Worm (Caenorhabditis elegans) whole organism, L4 larva: ENCODE measurements around the gene srsx-31.

Experiments
- F26F4.8 ChIP-seq: fragments of 200-800 bp; sonication (Bioruptor generic); conservative IDR thresholded peaks from 2 replicates; pipeline ENCODE4 v1.3.6; 2022; ENCODE audit warnings: missing genetic modification characterization, missing compliant biosample characterization
- F37D6.2 ChIP-seq: sonication (generic microtip); optimal IDR thresholded peaks from 2 replicates; lab custom pipeline; 2016; ENCODE audit warnings: mild to moderate bottlenecking, missing genetic modification characterization, missing compliant biosample characterization
- F44E2.7 ChIP-seq: fragments of 200-800 bp; sonication (Bioruptor generic); IDR thresholded peaks from 2 replicates; pipeline ENCODE4 v2.1.2; 2022; ENCODE audit warnings: missing genetic modification characterization, missing compliant biosample characterization
- F49E8.2 ChIP-seq: sonication (generic microtip); optimal IDR thresholded peaks from 2 replicates; lab custom pipeline; 2016; ENCODE audit warnings: missing compliant biosample characterization, mild to moderate bottlenecking, missing genetic modification characterization, borderline replicate concordance
- T26A8.4 ChIP-seq: fragments of 200-800 bp; sonication (Bioruptor generic); IDR thresholded peaks from 2 replicates; pipeline ENCODE4 v1.3.6; 2022; ENCODE audit warnings: missing genetic modification characterization, missing compliant biosample characterization
- Y105C5A.15 ChIP-seq: fragments of 200-800 bp; sonication (Bioruptor generic); IDR thresholded peaks from 2 replicates; pipeline ENCODE4 v1.3.6; 2022; ENCODE audit warnings: missing genetic modification characterization, missing compliant biosample characterization
- Y48G9A.11 ChIP-seq: fragments of 200-800 bp; sonication (Bioruptor generic); IDR thresholded peaks from 2 replicates; pipeline ENCODE4 v1.3.6; 2022; ENCODE audit warnings: missing genetic modification reagents, missing genetic modification characterization, missing compliant biosample characterization
- Y5F2A.4 ChIP-seq: fragments of 200-800 bp; sonication (Bioruptor generic); optimal IDR thresholded peaks from 2 replicates; lab custom pipeline; 2018; ENCODE audit warnings: mild to moderate bottlenecking, missing genetic modification characterization, missing compliant biosample characterization
- ZK337.2 ChIP-seq: fragments of 200-800 bp; sonication (Bioruptor generic); IDR thresholded peaks from 2 replicates; pipeline ENCODE4 v1.3.6; 2022; ENCODE audit warnings: missing genetic modification reagents, missing genetic modification characterization, missing compliant biosample characterization
- aha-1 ChIP-seq: fragments of 150-350 bp; peaks from one replicate; lab custom pipeline; 2014; ENCODE audit warnings: missing biosample characterization, missing genetic modification characterization
- ama-1 ChIP-seq: fragments of 150-350 bp; optimal IDR thresholded peaks from 2 replicates; lab custom pipeline; 2014; ENCODE audit warnings: inconsistent platforms, mixed read lengths
- arid-1 ChIP-seq: fragments of 200-800 bp; sonication (Bioruptor generic); conservative IDR thresholded peaks from 2 replicates; pipeline ENCODE4 v1.3.6; 2022; ENCODE audit warnings: missing genetic modification reagents, missing genetic modification characterization, missing compliant biosample characterization
- ceh-20 ChIP-seq: fragments of 200-800 bp; sonication (Bioruptor generic); IDR thresholded peaks from 2 replicates; pipeline ENCODE4 v1.3.6; 2022; ENCODE audit warnings: missing genetic modification reagents, missing genetic modification characterization, missing compliant biosample characterization
- ceh-28 ChIP-seq: fragments of 150-350 bp; optimal IDR thresholded peaks from 2 replicates; lab custom pipeline; 2014; ENCODE audit warnings: missing biosample characterization, missing genetic modification reagents, missing genetic modification characterization
- ceh-32 ChIP-seq: sonication (generic microtip); optimal IDR thresholded peaks from 2 replicates; lab custom pipeline; 2016; ENCODE audit warnings: mild to moderate bottlenecking, missing genetic modification characterization, missing compliant biosample characterization; ENCODE audit not compliant: poor library complexity
- ceh-62 ChIP-seq: sonication (generic microtip); optimal IDR thresholded peaks from 2 replicates; lab custom pipeline; 2017; ENCODE audit warnings: missing biosample characterization, missing genetic modification characterization
- ces-1 ChIP-seq: fragments of 150-350 bp; sonication (generic microtip); optimal IDR thresholded peaks from 4 replicates; lab custom pipeline; 2014; ENCODE audit warnings: missing biosample characterization, missing genetic modification reagents, missing genetic modification characterization
- cey-2 ChIP-seq: sonication (generic microtip); optimal IDR thresholded peaks from 3 replicates; lab custom pipeline; 2017; ENCODE audit warnings: missing genetic modification characterization, mild to moderate bottlenecking, missing compliant biosample characterization, antibody characterized with exemption, borderline replicate concordance; ENCODE audit not compliant: insufficient read depth
- daf-12 ChIP-seq: fragments of 150-350 bp; optimal IDR thresholded peaks from 2 replicates; lab custom pipeline; 2014; ENCODE audit warnings: missing biosample characterization, missing genetic modification reagents, missing genetic modification characterization
- daf-16 ChIP-seq, 3 experiments: sonication (generic microtip); optimal IDR thresholded peaks; 2 replicates each; lab custom pipeline; 2016 to 2017; ENCODE audit warnings: missing genetic modification characterization in 3 of 3, missing genetic modification reagents in 3 of 3, mild to moderate bottlenecking in 2 of 3, missing compliant biosample characterization in 2 of 3, missing biosample characterization in 1 of 3, moderate library complexity in 1 of 3
- dmd-8 ChIP-seq: fragments of 200-800 bp; sonication (Bioruptor generic); IDR thresholded peaks from 2 replicates; pipeline ENCODE4 v1.3.6; 2022; ENCODE audit warnings: missing genetic modification characterization, missing compliant biosample characterization
- dmd-9 ChIP-seq: fragments of 200-800 bp; sonication (Bioruptor generic); IDR thresholded peaks from 2 replicates; pipeline ENCODE4 v1.3.6; 2022; ENCODE audit warnings: missing genetic modification reagents, missing genetic modification characterization, missing compliant biosample characterization
- egl-43 ChIP-seq: fragments of 200-800 bp; sonication (Bioruptor generic); IDR thresholded peaks from 2 replicates; pipeline ENCODE4 v1.3.6; 2022; ENCODE audit warnings: missing genetic modification reagents, missing genetic modification characterization, missing compliant biosample characterization
- fos-1 ChIP-seq: fragments of 150-350 bp; optimal IDR thresholded peaks from 2 replicates; lab custom pipeline; 2014; ENCODE audit warnings: missing biosample characterization, missing genetic modification characterization
- hlh-30 ChIP-seq: sonication (generic microtip); optimal IDR thresholded peaks from 2 replicates; lab custom pipeline; 2017; ENCODE audit warnings: antibody characterized with exemption, mild to moderate bottlenecking, missing genetic modification characterization, missing compliant biosample characterization; ENCODE audit not compliant: insufficient read depth
- jun-1 ChIP-seq: fragments of 150-350 bp; optimal IDR thresholded peaks from 2 replicates; lab custom pipeline; 2014; ENCODE audit warnings: missing biosample characterization, missing genetic modification reagents, missing genetic modification characterization
- lim-7 ChIP-seq: fragments of 200-800 bp; sonication (Bioruptor generic); IDR thresholded peaks from 2 replicates; pipeline ENCODE4 v1.3.6; 2022; ENCODE audit warnings: missing genetic modification characterization, missing compliant biosample characterization
- lin-1 ChIP-seq: fragments of 200-800 bp; sonication (Bioruptor generic); IDR thresholded peaks from 2 replicates; pipeline ENCODE4 v1.3.6; 2022; ENCODE audit warnings: missing genetic modification reagents, missing genetic modification characterization, missing compliant biosample characterization
- lin-13 ChIP-seq: fragments of 150-350 bp; optimal IDR thresholded peaks from 2 replicates; lab custom pipeline; 2014; ENCODE audit warnings: missing biosample characterization, missing genetic modification reagents, missing genetic modification characterization
- madf-5 ChIP-seq, 2 experiments: fragments of 200-800 bp; sonication (Bioruptor generic); IDR thresholded peaks; 2 replicates each; pipeline ENCODE4 v1.3.6; 2022; ENCODE audit warnings: missing compliant biosample characterization in 2 of 2, missing genetic modification characterization in 2 of 2
- mdt-29 ChIP-seq: fragments of 200-800 bp; sonication (Bioruptor generic); IDR thresholded peaks from 2 replicates; pipeline ENCODE4 v1.3.6; 2022; ENCODE audit warnings: missing genetic modification reagents, missing genetic modification characterization, missing compliant biosample characterization
- mes-2 ChIP-seq: sonication (generic microtip); optimal IDR thresholded peaks from 2 replicates; lab custom pipeline; 2016; ENCODE audit warnings: missing genotype, mild to moderate bottlenecking, missing genetic modification characterization, missing compliant biosample characterization; ENCODE audit not compliant: poor library complexity, severe bottlenecking
- nhr-11 ChIP-seq: fragments of 150-350 bp; optimal IDR thresholded peaks from 2 replicates; lab custom pipeline; 2014; ENCODE audit warnings: missing biosample characterization, missing genetic modification characterization
- nhr-111 ChIP-seq: fragments of 200-800 bp; sonication (Bioruptor generic); optimal IDR thresholded peaks from 2 replicates; lab custom pipeline; 2018; ENCODE audit warnings: mild to moderate bottlenecking, missing genetic modification characterization, missing compliant biosample characterization
- nhr-237 ChIP-seq: sonication (generic microtip); optimal IDR thresholded peaks from 2 replicates; lab custom pipeline; 2017; ENCODE audit warnings: missing biosample characterization, missing genetic modification characterization
- nhr-28 ChIP-seq: fragments of 150-350 bp; optimal IDR thresholded peaks from 2 replicates; lab custom pipeline; 2014; ENCODE audit warnings: missing biosample characterization, missing genetic modification characterization
- nhr-41 ChIP-seq: fragments of 200-800 bp; sonication (Bioruptor generic); IDR thresholded peaks from 2 replicates; pipeline ENCODE4 v1.3.6; 2022; ENCODE audit warnings: missing genetic modification reagents, missing genetic modification characterization, missing compliant biosample characterization
- php-3 ChIP-seq: fragments of 200-800 bp; sonication (Bioruptor generic); IDR thresholded peaks from 2 replicates; pipeline ENCODE4 v1.3.6; 2022; ENCODE audit warnings: missing genetic modification reagents, missing genetic modification characterization, missing compliant biosample characterization
- saeg-2 ChIP-seq: fragments of 200-800 bp; sonication (Bioruptor generic); IDR thresholded peaks from 2 replicates; pipeline ENCODE4 v1.3.6; 2022; ENCODE audit warnings: missing genetic modification reagents, missing genetic modification characterization, missing compliant biosample characterization
- sdz-12 ChIP-seq: fragments of 200-800 bp; sonication (Bioruptor generic); optimal IDR thresholded peaks from 2 replicates; lab custom pipeline; 2018; ENCODE audit warnings: mild to moderate bottlenecking, missing genetic modification characterization, missing compliant biosample characterization
- set-16 ChIP-seq: fragments of 200-800 bp; sonication (Bioruptor generic); IDR thresholded peaks from 2 replicates; pipeline ENCODE4 v1.3.6; 2022; ENCODE audit warnings: missing genetic modification reagents, missing genetic modification characterization, missing compliant biosample characterization
- skn-1 ChIP-seq: fragments of 150-350 bp; optimal IDR thresholded peaks from 2 replicates; lab custom pipeline; 2014; ENCODE audit warnings: missing biosample characterization, missing genetic modification characterization
- snpc-1.2 ChIP-seq: fragments of 200-800 bp; sonication (Bioruptor generic); IDR thresholded peaks from 2 replicates; pipeline ENCODE4 v1.3.6; 2022; ENCODE audit warnings: missing genetic modification reagents, missing genetic modification characterization, missing compliant biosample characterization
- snpc-4 ChIP-seq: fragments of 150-350 bp; optimal IDR thresholded peaks from 2 replicates; lab custom pipeline; 2014; ENCODE audit warnings: missing biosample characterization, missing genetic modification characterization
- spr-3 ChIP-seq: fragments of 200-800 bp; sonication (Bioruptor generic); optimal IDR thresholded peaks from 2 replicates; lab custom pipeline; 2018; ENCODE audit warnings: mild to moderate bottlenecking, missing genetic modification characterization, missing compliant biosample characterization
- tra-1 ChIP-seq: fragments of 200-800 bp; sonication (Bioruptor generic); IDR thresholded peaks from 2 replicates; pipeline ENCODE4 v1.3.6; 2022; ENCODE audit warnings: missing genetic modification reagents, missing genetic modification characterization, missing compliant biosample characterization
- unc-130 ChIP-seq: sonication (generic microtip); optimal IDR thresholded peaks from 2 replicates; lab custom pipeline; 2016; ENCODE audit warnings: missing genetic modification reagents, missing genetic modification characterization, missing compliant biosample characterization
- vab-7 ChIP-seq: fragments of 200-800 bp; sonication (Bioruptor generic); IDR thresholded peaks from 2 replicates; pipeline ENCODE4 v1.3.6; 2022; ENCODE audit warnings: missing genetic modification reagents, missing genetic modification characterization, missing compliant biosample characterization
- zfp-2 ChIP-seq: sonication (generic microtip); optimal IDR thresholded peaks from 2 replicates; lab custom pipeline; 2016; ENCODE audit warnings: mild to moderate bottlenecking, missing genetic modification characterization, missing compliant biosample characterization
- zip-11 ChIP-seq: fragments of 200-800 bp; sonication (Bioruptor generic); IDR thresholded peaks from 2 replicates; pipeline ENCODE4 v1.3.6; 2022; ENCODE audit warnings: missing genetic modification characterization, missing compliant biosample characterization
- ztf-7 ChIP-seq: fragments of 150-350 bp; optimal IDR thresholded peaks from 2 replicates; lab custom pipeline; 2014; ENCODE audit warnings: missing biosample characterization, missing genetic modification characterization

Gene srsx-31

DNA sequence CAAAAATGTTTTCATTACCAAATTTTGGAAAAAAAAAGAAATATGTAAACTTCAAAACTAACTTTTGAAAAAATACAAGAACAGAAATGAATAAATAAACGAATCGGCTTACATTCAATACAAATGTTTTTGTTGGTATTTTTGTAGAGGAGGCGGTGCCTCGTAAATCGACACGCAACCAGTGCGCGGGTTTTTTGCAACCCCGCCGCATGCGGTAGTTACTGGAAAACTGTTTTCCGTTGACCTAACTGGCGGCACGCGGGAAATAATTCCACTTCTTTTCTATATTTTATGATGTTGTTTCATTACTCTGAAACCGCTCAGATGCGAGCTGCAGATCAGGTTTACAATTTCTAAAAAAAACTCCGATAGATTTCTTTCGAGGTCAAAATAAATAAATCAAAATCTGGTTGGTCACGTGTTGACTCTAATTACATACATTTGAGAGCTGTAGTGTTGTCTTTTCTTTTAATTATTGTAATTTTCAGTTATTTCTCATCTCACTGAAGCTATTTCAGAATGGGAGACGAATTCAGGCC, 15.6 kb downstream of the srsx-31 start, which contains the start of the genes dvc-1 and ima-1 (continued):
- TF ChIP-seq vab-7 (GFP tag; lab: Robert Waterston, UW) (peak; percentile 45), lin-1 (GFP tag; lab: Robert Waterston, UW) (no peak), F49E8.2 (tag; lab: Kevin White, UChicago) (peak; percentile 31), mes-2 (tag; lab: Kevin White, UChicago) (peak; percentile 91), ztf-7 (no peak), ceh-62 (no peak), nhr-41 (GFP tag; lab: Robert Waterston, UW) (no peak), unc-130 (peak; percentile 96), saeg-2 (GFP tag; lab: Robert Waterston, UW) (no peak), jun-1 (tag; lab: Kevin White, UChicago) (no peak), dmd-9 (GFP tag; lab: Robert Waterston, UW) (0 out of 2 replicates have a peak, but pooled peaks have one; percentile 36), hlh-30 (tag; lab: Kevin White, UChicago) (peak; percentile 75), Y5F2A.4 (GFP tag; lab: Kevin White, UChicago) (no peak), snpc-1.2 (GFP tag; lab: Robert Waterston, UW) (no peak), ceh-20 (GFP tag; lab: Robert Waterston, UW) (no peak), Y48G9A.11 (GFP tag; lab: Robert Waterston, UW) (0 out of 2 replicates have a peak, but pooled peaks have one; percentile 27), ceh-28 (tag; lab: Kevin White, UChicago) (no peak), T26A8.4 (GFP tag; lab: Robert Waterston, UW) (no peak), mdt-29 (GFP tag; lab: Robert Waterston, UW) (peak; percentile 31; the same call in 1 of the 2 replicates), daf-12 (tag; lab: Kevin White, UChicago) (no peak), ces-1 (GFP tag; lab: Kevin White, UChicago) (no peak), lim-7 (no peak), ZK337.2 (GFP tag; lab: Robert Waterston, UW) (no peak), F37D6.2 (tag; lab: Kevin White, UChicago) (no peak), lin-13 (GFP tag; lab: Kevin White, UChicago) (peak; percentile 63), arid-1 (GFP tag; lab: Robert Waterston, UW) (0 out of 2 replicates have a peak, but pooled peaks have one; percentile 44), sdz-12 (GFP tag; lab: Kevin White, UChicago) (no peak), nhr-111 (GFP tag; lab: Kevin White, UChicago) (no peak), nhr-237 (no peak), cey-2 (tag; lab: Kevin White, UChicago) (no peak), zfp-2 (tag; lab: Kevin White, UChicago) (no peak), set-16 (GFP tag; lab: Robert Waterston, UW) (no peak), egl-43 (GFP tag; lab: Robert Waterston, UW) (peak; percentile 65), nhr-11 (no peak), F44E2.7 (GFP tag; lab: Robert Waterston, UW) (no peak), F26F4.8 (GFP tag; lab: Robert Waterston, UW) (no peak), daf-16 (GFP tag; optimal IDR thresholded peaks at IDR 0.05; lab: Kevin White, UChicago) (no peak), daf-16 (tag; optimal IDR thresholded peaks at IDR 0.05; lab: Kevin White, UChicago) (no peak), skn-1 (tag; lab: Kevin White, UChicago) (no peak), snpc-4 (tag; lab: Kevin White, UChicago) (no peak), fos-1 (tag; lab: Kevin White, UChicago) (no peak), dmd-8 (GFP tag; lab: Robert Waterston, UW) (no peak), nhr-28 (tag; lab: Kevin White, UChicago) (peak; percentile 26), madf-5 (GFP tag; IDR thresholded peaks at IDR 0.05; lab: Robert Waterston, UW) (no peak), aha-1 (tag; lab: Kevin White, UChicago) (no peak), ama-1 (lab: Kevin White, UChicago) (no peak), spr-3 (GFP tag; lab: Kevin White, UChicago) (no peak), zip-11 (no peak), php-3 (0 out of 2 replicates have a peak, but pooled peaks have one; percentile 30), ceh-32 (tag; lab: Kevin White, UChicago) (no peak), Y105C5A.15 (GFP tag; lab: Robert Waterston, UW) (no peak), tra-1 (no peak)
